Worm (Caenorhabditis elegans): ENCODE measurements around the gene fbxa-107.

ce11 chrV:18125075-18125474, 1.3 kb downstream of the fbxa-107 start, which contains the start of gene fbxa-210:
- no peak for TF ChIP-seq nhr-237 (tag; optimal IDR thresholded peaks at IDR 0.05)
- TF ChIP-seq unc-86 (tag; optimal IDR thresholded peaks at IDR 0.05): no peak
- no peak for TF ChIP-seq fos-1 (tag; optimal IDR thresholded peaks at IDR 0.05)
- TF ChIP-seq lsy-2 (tag; optimal IDR thresholded peaks at IDR 0.05): no peak
- TF ChIP-seq tlp-1 (tag; optimal IDR thresholded peaks at IDR 0.05): no peak
- TF ChIP-seq grh-1 (GFP tag; IDR thresholded peaks at IDR 0.05): no peak
- TF ChIP-seq ceh-82 (tag; optimal IDR thresholded peaks at IDR 0.05): no peak
- no peak for TF ChIP-seq unc-30 (tag; optimal IDR thresholded peaks at IDR 0.05)
- TF ChIP-seq skn-1 (tag; optimal IDR thresholded peaks at IDR 0.05): no peak
- TF ChIP-seq aly-2 (tag; optimal IDR thresholded peaks at IDR 0.05): no peak
- TF ChIP-seq lin-35 (GFP tag; optimal IDR thresholded peaks at IDR 0.05): no peak
- no peak for TF ChIP-seq C04F5.9 (tag; optimal IDR thresholded peaks at IDR 0.05)
- TF ChIP-seq lin-39 (tag; optimal IDR thresholded peaks at IDR 0.05): no peak

Measured in whole organism, L1 larva.